Worm (Caenorhabditis elegans): ENCODE data around the gene R07B7.8.
A peak's percentile ranks its signal among the peaks of the same experiment; 100 is the strongest.

- TF ChIP-seq aly-2 (tag; optimal IDR thresholded peaks at IDR 0.05) (no peak), nhr-76 (tag; optimal IDR thresholded peaks at IDR 0.05) (no peak), fos-1 (tag; optimal IDR thresholded peaks at IDR 0.05) (no peak), elt-2 (tag; optimal IDR thresholded peaks at IDR 0.05) (peak; percentile 36), snpc-4 (tag; optimal IDR thresholded peaks at IDR 0.05) (no peak), elt-1 (tag; optimal IDR thresholded peaks at IDR 0.05) (no peak), nhr-237 (tag; optimal IDR thresholded peaks at IDR 0.05) (no peak), unc-62 (GFP tag; optimal IDR thresholded peaks at IDR 0.05) (no peak), lin-39 (tag; optimal IDR thresholded peaks at IDR 0.05) (no peak), nhr-77 (tag; optimal IDR thresholded peaks at IDR 0.05) (no peak), nhr-25 (tag; optimal IDR thresholded peaks at IDR 0.05) (no peak), pha-4 (tag; optimal IDR thresholded peaks at IDR 0.05) (no peak), ama-1 (optimal IDR thresholded peaks at IDR 0.05) (no peak), ceh-9 (tag; optimal IDR thresholded peaks at IDR 0.05) (no peak)
These were observed at the start of gene R07B7.8 for ce11 chrV:12084216-12084615.

Data from whole organism, L3 larva.